Worm (Caenorhabditis elegans): Measurements from ENCODE around the gene F22B5.6.

ce11 chrII:8456681-8457389 is 841 bp upstream of the F22B5.6 start:
- TF ChIP-seq ceh-16 (tag; optimal IDR thresholded peaks at IDR 0.05) (no peak), nhr-237 (tag; optimal IDR thresholded peaks at IDR 0.05) (no peak), alr-1 (tag; optimal IDR thresholded peaks at IDR 0.05) (no peak), mab-5 (tag; optimal IDR thresholded peaks at IDR 0.05) (no peak), ZK546.5 (tag; optimal IDR thresholded peaks at IDR 0.05) (no peak), lin-39 (tag; optimal IDR thresholded peaks at IDR 0.05) (no peak), nhr-25 (tag; optimal IDR thresholded peaks at IDR 0.05) (no peak)

Data from whole organism, L2 larva.